Fruit fly (Drosophila melanogaster): Measurements from ENCODE around the gene CG44477.

Gene CG44477

dm6 chr2L:11662959-11663358, at the start of gene CG44477:
TSS of gene CG44477 (plus strand) at chr2L:11663259.
- TF ChIP-seq CTCF (optimal IDR thresholded peaks at IDR 0.05), result no peak
- TF ChIP-seq CG8478 (optimal IDR thresholded peaks at IDR 0.05), result no peak

DNA sequence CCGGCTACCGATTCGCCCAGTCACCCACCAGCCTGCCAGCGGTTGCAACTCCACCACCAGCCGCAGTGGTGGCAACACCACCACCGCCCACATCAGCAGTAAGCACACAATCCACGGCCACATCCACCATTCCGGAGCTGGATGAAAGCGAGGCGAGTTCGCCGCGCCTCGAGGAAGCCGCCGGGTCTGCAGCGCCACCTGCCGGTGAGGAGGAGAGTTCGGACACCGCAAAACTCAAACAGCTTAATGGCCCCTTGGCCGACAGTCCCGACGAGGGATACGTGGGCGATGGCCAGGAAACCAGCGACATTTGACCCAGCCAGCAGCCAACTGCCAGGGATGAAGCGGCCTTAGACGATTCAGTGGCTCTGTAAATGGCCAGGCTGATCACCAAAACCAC, 38.9 kb upstream of the CG44477 start:
- TF ChIP-seq CG8478 (optimal IDR thresholded peaks at IDR 0.05), result no peak
- peak; percentile 50 to 54 for TF ChIP-seq CTCF (optimal IDR thresholded peaks at IDR 0.05)

DNA sequence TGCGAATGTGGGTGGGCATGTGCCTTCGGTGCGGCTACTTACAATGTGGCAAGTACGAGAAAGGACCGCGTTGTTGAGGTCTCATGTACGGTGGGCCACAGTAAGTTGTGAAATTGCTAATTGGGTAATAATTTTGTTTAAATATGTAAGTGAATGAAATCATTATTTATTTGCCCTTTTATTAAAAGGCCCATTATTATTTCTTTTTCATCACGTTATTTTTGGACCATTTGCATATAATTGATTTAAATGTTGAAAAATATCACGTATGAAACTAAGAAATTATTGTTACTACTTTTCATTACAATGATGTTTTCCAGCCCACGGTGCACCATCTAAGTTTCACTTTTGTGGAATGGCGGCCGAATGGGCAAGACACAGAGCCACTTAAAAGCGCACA, 34.8 kb upstream of the CG44477 start:
- TF ChIP-seq CTCF (optimal IDR thresholded peaks at IDR 0.05), result no peak
- no peak for TF ChIP-seq CG8478 (optimal IDR thresholded peaks at IDR 0.05)

- TF ChIP-seq CG8478 (optimal IDR thresholded peaks at IDR 0.05), result no peak
- TF ChIP-seq CTCF (optimal IDR thresholded peaks at IDR 0.05), result no peak
Measured at dm6 chr2L:11648739-11649138, 14.3 kb upstream of the CG44477 start, which contains the start of gene CG6614. TSS of gene CG6614 (minus strand) at chr2L:11648839.

DNA sequence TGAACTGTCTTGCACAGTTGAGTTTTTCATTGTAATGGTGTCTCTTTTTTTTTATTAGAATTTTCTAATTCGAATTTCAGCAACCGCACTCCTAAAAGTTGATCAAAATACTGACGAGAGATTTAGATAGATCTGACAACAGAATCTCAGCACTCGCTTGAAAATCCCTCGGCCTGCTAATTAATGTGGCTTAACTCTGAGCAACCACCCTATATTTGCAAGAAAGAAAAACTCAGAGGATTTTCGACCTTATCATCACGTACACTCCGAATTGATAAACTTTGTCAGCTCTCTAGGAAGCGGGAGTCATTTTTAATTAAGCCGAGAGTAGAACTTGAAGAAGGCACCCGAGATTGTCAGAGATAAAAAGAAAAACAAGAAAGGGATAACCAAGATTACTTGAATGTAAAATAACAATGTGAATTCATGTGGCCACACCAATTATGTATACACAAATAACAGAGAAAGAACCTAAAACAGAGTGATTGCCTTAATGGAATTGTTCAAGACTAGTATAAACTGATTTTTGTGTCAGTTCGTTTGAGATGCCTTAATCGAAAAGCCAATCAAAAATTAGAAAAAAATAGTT, 11.1 kb upstream of the CG44477 start, which contains the start of the genes CG12307 and CG4983:
Gene CG12307, minus strand, starts transcription at position 101 of the 589 bp plus-strand sequence.
Gene CG4983, plus strand, starts transcription at position 539 of the 589 bp plus-strand sequence.
- TF ChIP-seq CTCF (optimal IDR thresholded peaks at IDR 0.05), result no peak
- no peak for TF ChIP-seq CG8478 (optimal IDR thresholded peaks at IDR 0.05)

dm6 chr2L:11657110-11657509, 5.9 kb upstream of the CG44477 start, which contains the start of gene CG43167:
TSS of gene CG43167 (plus strand) at chr2L:11657410.
- TF ChIP-seq CG8478 (optimal IDR thresholded peaks at IDR 0.05) (no peak), CTCF (optimal IDR thresholded peaks at IDR 0.05) (no peak)

- TF ChIP-seq CTCF (optimal IDR thresholded peaks at IDR 0.05) (no peak), CG8478 (optimal IDR thresholded peaks at IDR 0.05) (no peak)
Measured at dm6 chr2L:11694504-11694903, 31.4 kb downstream of the CG44477 start, which contains the start of gene CG4988. TSS of gene CG4988 (plus strand) at chr2L:11694804.

- TF ChIP-seq CTCF (optimal IDR thresholded peaks at IDR 0.05) (no peak), CG8478 (optimal IDR thresholded peaks at IDR 0.05) (no peak)
Measured at dm6 chr2L:11701819-11702218, 38.8 kb downstream of the CG44477 start.
